Worm (Caenorhabditis elegans): ENCODE results near the gene C44H4.8.

Gene C44H4.8

DNA sequence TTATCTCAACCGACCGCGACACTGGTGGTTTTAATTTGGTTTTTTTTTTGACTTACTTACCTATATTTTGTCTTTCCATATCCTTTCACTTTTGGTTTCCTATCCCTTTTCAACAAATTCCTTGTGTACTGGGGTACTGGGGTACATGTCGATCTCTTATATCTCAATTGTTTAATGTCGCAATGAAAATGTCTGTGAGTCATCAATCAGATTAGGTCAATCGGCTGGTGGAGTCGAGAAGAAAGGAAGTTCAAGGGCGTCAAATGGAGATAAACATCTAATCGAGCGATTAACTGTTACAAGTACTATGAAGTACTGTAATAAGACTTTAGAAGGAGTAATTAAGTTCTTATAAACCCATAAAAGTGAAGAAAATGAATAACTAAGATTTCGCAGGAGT lies 19.0 kb upstream of the C44H4.8 start:
- TF ChIP-seq xbp-1 (tag; optimal IDR thresholded peaks at IDR 0.05) (no peak), pqm-1 (tag; optimal IDR thresholded peaks at IDR 0.05) (no peak), nhr-20 (tag; optimal IDR thresholded peaks at IDR 0.05) (peak; percentile 37), grh-1 (GFP tag; IDR thresholded peaks at IDR 0.05) (no peak), fkh-4 (tag; optimal IDR thresholded peaks at IDR 0.05; ENCODE audit: borderline replicate concordance) (no peak), mef-2 (tag; optimal IDR thresholded peaks at IDR 0.05) (no peak), pag-3 (tag; optimal IDR thresholded peaks at IDR 0.05; ENCODE audit: borderline replicate concordance, insufficient read depth) (no peak), unc-130 (tag; optimal IDR thresholded peaks at IDR 0.05) (no peak), blmp-1 (tag; optimal IDR thresholded peaks at IDR 0.05) (peak; percentile 97), ztf-4 (tag; optimal IDR thresholded peaks at IDR 0.05) (no peak), ama-1 (optimal IDR thresholded peaks at IDR 0.05) (no peak), zip-4 (GFP tag; optimal IDR thresholded peaks at IDR 0.05) (no peak), ceh-88 (GFP tag; IDR thresholded peaks at IDR 0.05) (no peak), elt-3 (tag; optimal IDR thresholded peaks at IDR 0.05) (peak in 2 of 6 experiments; percentile 68 to 75), lin-14 (GFP tag; optimal IDR thresholded peaks at IDR 0.05) (peak; percentile 62), mep-1 (tag; optimal IDR thresholded peaks at IDR 0.05) (peak; percentile 57), isw-1 (GFP tag; IDR thresholded peaks at IDR 0.05) (no peak), C04F5.9 (tag; optimal IDR thresholded peaks at IDR 0.05) (no peak), skn-1 (tag; optimal IDR thresholded peaks at IDR 0.05) (no peak), nhr-77 (tag; optimal IDR thresholded peaks at IDR 0.05) (no peak), snu-23 (GFP tag; optimal IDR thresholded peaks at IDR 0.05) (peak; percentile 9), hpl-2 (GFP tag; optimal IDR thresholded peaks at IDR 0.05) (no peak), lin-35 (GFP tag; optimal IDR thresholded peaks at IDR 0.05) (no peak), dsc-1 (tag; optimal IDR thresholded peaks at IDR 0.05) (no peak), rnt-1 (tag; optimal IDR thresholded peaks at IDR 0.05) (peak; percentile 4), nhr-85 (tag) (peak; percentile 94), irx-1 (tag; optimal IDR thresholded peaks at IDR 0.05) (no peak), lin-13 (GFP tag; optimal IDR thresholded peaks at IDR 0.05) (no peak), ceh-63 (GFP tag; optimal IDR thresholded peaks at IDR 0.05) (no peak), efl-1 (optimal IDR thresholded peaks at IDR 0.05) (no peak), efl-1 (GFP tag; optimal IDR thresholded peaks at IDR 0.05 in 1 of 2) (peak in 1 of 2 experiments; percentile 0), mab-9 (GFP tag; IDR thresholded peaks at IDR 0.05) (no peak), ceh-8 (GFP tag; optimal IDR thresholded peaks at IDR 0.05) (no peak), efl-3 (GFP tag; optimal IDR thresholded peaks at IDR 0.05) (no peak), vab-15 (tag; optimal IDR thresholded peaks at IDR 0.05) (no peak), tlp-1 (tag; optimal IDR thresholded peaks at IDR 0.05) (no peak), sox-4 (tag; optimal IDR thresholded peaks at IDR 0.05) (no peak), ceh-82 (tag; optimal IDR thresholded peaks at IDR 0.05) (no peak), lsy-2 (tag; optimal IDR thresholded peaks at IDR 0.05) (peak in 1 of 2 experiments; percentile 16), unc-30 (tag; optimal IDR thresholded peaks at IDR 0.05) (no peak), lir-3 (tag; optimal IDR thresholded peaks at IDR 0.05; ENCODE audit: poor library complexity) (no peak), dpl-1 (GFP tag; optimal IDR thresholded peaks at IDR 0.05) (no peak)

DNA sequence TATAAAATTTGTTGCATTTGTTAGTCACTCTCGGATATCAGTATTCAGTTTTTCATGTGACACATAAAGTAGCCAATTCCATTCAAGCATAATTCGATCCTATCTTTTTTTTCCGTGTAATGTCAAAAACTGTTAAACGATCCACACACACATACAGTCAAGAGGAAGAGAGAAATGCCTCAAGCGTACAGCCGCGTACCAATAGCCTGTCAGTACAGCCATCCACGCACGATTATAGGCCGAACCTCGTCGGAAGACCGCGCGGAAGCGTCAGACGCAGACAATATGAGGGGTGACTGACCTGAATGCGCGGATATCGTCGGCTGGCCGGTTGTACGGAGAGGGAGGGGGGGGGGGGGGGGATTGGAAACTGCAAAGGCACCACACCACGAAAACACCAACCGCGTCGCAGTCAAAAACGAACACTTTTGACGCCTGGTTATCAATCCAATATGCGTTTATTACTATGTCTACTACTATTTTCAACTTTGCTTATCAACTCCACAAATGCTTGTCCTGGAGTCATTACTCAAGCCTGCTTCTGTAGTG lies 17.3 kb upstream of the C44H4.8 start, which contains the start of gene let-4:
Gene let-4 (plus strand): TSS at position 357 of the 549 bp plus-strand sequence.
- TF ChIP-seq blmp-1 (tag; optimal IDR thresholded peaks at IDR 0.05) (peak; percentile 61), nhr-71 (tag; optimal IDR thresholded peaks at IDR 0.05) (no peak)

Measured in whole organism, L1 larva.